Worm (Caenorhabditis elegans): ENCODE results near the gene sgt-1.

sgt-1 gene

DNA sequence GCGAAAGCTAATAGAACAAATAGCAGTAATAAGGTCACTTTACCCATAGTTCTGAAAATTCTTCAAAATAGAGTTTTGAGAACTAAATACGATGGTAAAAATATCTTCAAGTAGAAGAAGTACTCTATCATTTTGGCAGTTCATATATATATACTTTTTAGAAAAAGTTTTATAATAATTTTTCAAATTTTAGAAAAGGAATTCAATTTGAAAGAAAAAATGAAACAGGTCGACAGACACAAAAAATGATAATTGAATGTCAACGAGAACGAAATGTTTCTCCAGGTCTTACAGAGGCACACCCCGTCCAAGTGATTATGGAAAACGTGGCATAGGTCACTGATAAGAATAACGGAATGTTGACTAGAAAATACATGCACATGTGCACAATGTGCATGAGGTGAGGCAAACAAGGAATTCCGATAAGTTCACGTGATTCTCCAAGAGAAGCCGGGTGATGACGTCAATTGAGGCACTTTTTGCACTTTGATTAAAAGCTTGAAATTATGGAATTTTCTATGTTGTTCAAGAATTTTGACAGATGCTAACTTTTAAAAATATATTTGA, 21.7 kb upstream of the sgt-1 start, which contains the start of gene aagr-2:
aagr-2 (minus strand) TSS at position 51 of the 567 bp plus-strand sequence.
- no peak for TF ChIP-seq cebp-1 (GFP tag; IDR thresholded peaks at IDR 0.05)
- peak; percentile 60 for TF ChIP-seq cebp-1 (tag; optimal IDR thresholded peaks at IDR 0.05)
- TF ChIP-seq pha-4 (tag; optimal IDR thresholded peaks at IDR 0.05): peak; percentile 86
- TF ChIP-seq madf-3 (GFP tag; IDR thresholded peaks at IDR 0.05): no peak
- 0 out of 2 replicates have a peak, but pooled peaks have one; percentile 8 for TF ChIP-seq Y95B8A.8 (GFP tag; IDR thresholded peaks at IDR 0.05)
- TF ChIP-seq egl-44 (GFP tag; IDR thresholded peaks at IDR 0.05): peak; percentile 74; the same call in 1 of the 2 replicates
- no peak for TF ChIP-seq Y53G8AR.9 (GFP tag; conservative IDR thresholded peaks at IDR 0.05)
- peak; percentile 92 for TF ChIP-seq atf-7 (tag; optimal IDR thresholded peaks at IDR 0.05)
- TF ChIP-seq egl-18 (GFP tag; IDR thresholded peaks at IDR 0.05): no peak
- TF ChIP-seq F22D6.2 (tag; optimal IDR thresholded peaks at IDR 0.05): peak; percentile 11
- peak; percentile 94 for TF ChIP-seq nhr-80 (tag; optimal IDR thresholded peaks at IDR 0.05)
- peak; percentile 44 for TF ChIP-seq ets-4 (GFP tag; optimal IDR thresholded peaks at IDR 0.05)
- TF ChIP-seq ztf-3 (GFP tag; optimal IDR thresholded peaks at IDR 0.05): no peak
- no peak for TF ChIP-seq F33H1.4 (GFP tag; IDR thresholded peaks at IDR 0.05)
- TF ChIP-seq let-607 (tag; optimal IDR thresholded peaks at IDR 0.05): peak; percentile 36 to 64
- TF ChIP-seq snpc-4 (GFP tag; optimal IDR thresholded peaks at IDR 0.05): no peak
- TF ChIP-seq snpc-4 (tag; optimal IDR thresholded peaks at IDR 0.05): peak in 1 of 4 experiments; percentile 10
- peak; percentile 25; the same call in 1 of the 2 replicates for TF ChIP-seq B0336.3 (GFP tag; IDR thresholded peaks at IDR 0.05)
- TF ChIP-seq tbp1 (GFP tag; optimal IDR thresholded peaks at IDR 0.05): peak; percentile 25
- no peak for TF ChIP-seq rpc-1 (optimal IDR thresholded peaks at IDR 0.05)
- no peak for TF ChIP-seq rpc-1 (tag; optimal IDR thresholded peaks at IDR 0.05)
- TF ChIP-seq nfyb-1 (GFP tag; IDR thresholded peaks at IDR 0.05): peak; percentile 22; the same call in 1 of the 2 replicates
- TF ChIP-seq gei-17 (GFP tag; optimal IDR thresholded peaks at IDR 0.05): no peak
- peak; percentile 18 for TF ChIP-seq ztf-22 (GFP tag; optimal IDR thresholded peaks at IDR 0.05)
- no peak for TF ChIP-seq hlh-12 (tag; optimal IDR thresholded peaks at IDR 0.05)
- peak; percentile 54 for TF ChIP-seq nhr-90 (tag; optimal IDR thresholded peaks at IDR 0.05)

DNA sequence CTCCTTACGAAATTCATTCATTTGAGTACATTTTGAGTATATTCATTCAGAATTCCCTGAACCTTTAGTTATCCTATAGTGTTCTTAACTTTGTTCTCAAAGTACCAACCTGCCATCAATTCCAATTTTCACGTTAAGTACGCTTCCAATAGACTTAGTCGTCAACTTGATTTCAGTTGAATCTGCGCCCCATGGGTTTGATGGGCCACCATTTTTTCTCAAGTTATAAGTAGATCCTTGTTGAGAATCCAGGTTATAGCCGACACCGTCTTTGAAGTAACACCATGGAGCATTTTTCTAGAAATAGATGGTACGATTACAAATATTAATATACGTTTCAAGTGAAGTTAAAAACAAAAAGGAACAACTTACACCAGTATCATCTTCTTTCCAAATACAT, 21.1 kb upstream of the sgt-1 start:
- TF ChIP-seq zim-3 (tag; optimal IDR thresholded peaks at IDR 0.05) (no peak), madf-6 (GFP tag; IDR thresholded peaks at IDR 0.05) (no peak), sptf-2 (GFP tag; optimal IDR thresholded peaks at IDR 0.05) (no peak), rec-8 (tag; optimal IDR thresholded peaks at IDR 0.05) (no peak), nfyb-1 (GFP tag; IDR thresholded peaks at IDR 0.05) (no peak), madf-8 (GFP tag; conservative IDR thresholded peaks at IDR 0.05) (no peak), lin-40 (tag; optimal IDR thresholded peaks at IDR 0.05) (no peak), hlh-26 (GFP tag; conservative IDR thresholded peaks at IDR 0.05) (no peak), T07F8.4 (tag; optimal IDR thresholded peaks at IDR 0.05) (no peak)

ce11 chrII:4920608-4921007, 17.0 kb upstream of the sgt-1 start:
- no peak for TF ChIP-seq Y56A3A.18 (GFP tag; IDR thresholded peaks at IDR 0.05)
- TF ChIP-seq attf-5 (GFP tag; optimal IDR thresholded peaks at IDR 0.05): no peak
- no peak for TF ChIP-seq hrde-1 (tag; optimal IDR thresholded peaks at IDR 0.05; ENCODE audit: borderline replicate concordance)
- TF ChIP-seq F55B11.4 (tag; optimal IDR thresholded peaks at IDR 0.05; ENCODE audit: borderline replicate concordance, insufficient read depth): no peak
- TF ChIP-seq Y53G8AR.9 (GFP tag; conservative IDR thresholded peaks at IDR 0.05): 0 out of 2 replicates have a peak, but pooled peaks have one; percentile 12
- no peak for TF ChIP-seq mcd-1 (GFP tag; IDR thresholded peaks at IDR 0.05)
- no peak for TF ChIP-seq nfyb-1 (GFP tag; IDR thresholded peaks at IDR 0.05)
- peak; percentile 12 for TF ChIP-seq nhr-80 (tag; optimal IDR thresholded peaks at IDR 0.05)
- TF ChIP-seq fkh-3 (tag; optimal IDR thresholded peaks at IDR 0.05): no peak
- TF ChIP-seq ceh-58 (GFP tag; IDR thresholded peaks at IDR 0.05): no peak
